Fruit fly (Drosophila melanogaster): ENCODE measurements around the gene CG2931.

Gene CG2931

DNA sequence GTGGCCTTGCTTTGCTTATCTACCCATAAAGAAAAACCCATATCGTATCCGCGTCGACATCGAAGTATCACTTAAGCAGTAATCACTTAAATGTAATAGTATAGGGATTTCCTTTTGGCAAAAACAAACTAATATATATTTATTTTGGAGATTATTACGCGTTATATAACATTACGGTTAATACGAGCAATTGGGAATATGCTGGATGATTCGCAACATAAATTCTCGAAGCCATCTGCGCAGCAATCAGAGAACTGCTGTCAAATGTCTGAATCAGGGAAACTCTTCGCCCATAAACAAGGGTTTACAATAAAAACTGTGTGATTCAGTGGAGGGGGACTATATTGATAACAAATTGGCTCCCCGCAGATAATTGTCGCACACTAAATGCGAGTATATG lies 42.2 kb upstream of the CG2931 start:
- TF ChIP-seq CG32264 (GFP tag; optimal IDR thresholded peaks at IDR 0.05): no peak
- no peak for TF ChIP-seq ey (GFP tag; optimal IDR thresholded peaks at IDR 0.05)
- TF ChIP-seq Jra (GFP tag; optimal IDR thresholded peaks at IDR 0.05): no peak
- TF ChIP-seq usp (GFP tag; optimal IDR thresholded peaks at IDR 0.05): no peak
- no peak for TF ChIP-seq Myc (optimal IDR thresholded peaks at IDR 0.05)
- TF ChIP-seq HLH106 (tag; optimal IDR thresholded peaks at IDR 0.05): no peak
- TF ChIP-seq Sp1 (GFP tag; optimal IDR thresholded peaks at IDR 0.05): no peak
- no peak for TF ChIP-seq N (GFP tag; optimal IDR thresholded peaks at IDR 0.05)
- TF ChIP-seq Abd-B (GFP tag; optimal IDR thresholded peaks at IDR 0.05): no peak

DNA sequence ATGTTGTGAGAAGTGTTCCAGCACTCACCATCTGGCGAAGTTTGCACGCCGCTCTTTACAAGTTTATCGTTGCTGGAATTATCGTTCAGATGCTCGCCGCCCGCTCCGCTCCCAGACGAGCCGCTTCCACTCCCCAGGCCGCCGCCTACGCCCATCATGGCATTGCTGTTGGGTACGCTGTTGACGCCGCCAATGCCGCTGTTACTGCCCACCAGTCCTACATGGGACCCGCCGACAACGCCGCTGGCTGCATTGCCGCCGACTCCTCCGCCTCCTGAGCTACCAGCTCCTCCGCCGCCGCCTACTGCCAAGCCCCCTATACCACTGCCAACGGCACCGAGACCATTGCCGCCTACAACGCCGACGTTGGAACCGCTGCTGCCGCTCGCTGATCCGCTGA lies 40.0 kb upstream of the CG2931 start:
- no peak for TF ChIP-seq dsf (GFP tag; optimal IDR thresholded peaks at IDR 0.05; ENCODE audit: borderline replicate concordance)
- no peak for TF ChIP-seq jim (GFP tag; optimal IDR thresholded peaks at IDR 0.05)
- TF ChIP-seq brk (GFP tag; optimal IDR thresholded peaks at IDR 0.05): no peak
- TF ChIP-seq CG9705 (GFP tag; optimal IDR thresholded peaks at IDR 0.05): no peak
- TF ChIP-seq sage (GFP tag; optimal IDR thresholded peaks at IDR 0.05): no peak

- TF ChIP-seq h (GFP tag; optimal IDR thresholded peaks at IDR 0.05) (peak; percentile 56), pan (optimal IDR thresholded peaks at IDR 0.05) (no peak), psq (GFP tag; optimal IDR thresholded peaks at IDR 0.05) (peak; percentile 48), Rel (GFP tag; optimal IDR thresholded peaks at IDR 0.05) (no peak), Rel (tag; optimal IDR thresholded peaks at IDR 0.05) (peak; percentile 45), N (GFP tag; optimal IDR thresholded peaks at IDR 0.05) (peak; percentile 94), Dif (GFP tag; optimal IDR thresholded peaks at IDR 0.05; ENCODE audit: partially characterized antibody) (no peak), sv (GFP tag; optimal IDR thresholded peaks at IDR 0.05) (peak; percentile 29), br (GFP tag; optimal IDR thresholded peaks at IDR 0.05) (no peak), woc (GFP tag; optimal IDR thresholded peaks at IDR 0.05) (peak; percentile 42), OdsH (GFP tag; optimal IDR thresholded peaks at IDR 0.05) (peak; percentile 23), foxo (GFP tag; optimal IDR thresholded peaks at IDR 0.05) (peak in 1 of 2 experiments; percentile 62), CG9705 (GFP tag; optimal IDR thresholded peaks at IDR 0.05) (peak; percentile 53), fru (GFP tag; optimal IDR thresholded peaks at IDR 0.05) (peak; percentile 100), CG32264 (GFP tag; optimal IDR thresholded peaks at IDR 0.05) (peak; percentile 17), Sp1 (GFP tag; optimal IDR thresholded peaks at IDR 0.05) (peak; percentile 54), Hr78 (GFP tag; optimal IDR thresholded peaks at IDR 0.05) (peak; percentile 55), ey (GFP tag; optimal IDR thresholded peaks at IDR 0.05) (peak; percentile 33), usp (GFP tag; optimal IDR thresholded peaks at IDR 0.05) (no peak), GATAd (GFP tag; optimal IDR thresholded peaks at IDR 0.05) (no peak), rgr (GFP tag; optimal IDR thresholded peaks at IDR 0.05) (no peak), Abd-B (GFP tag; optimal IDR thresholded peaks at IDR 0.05) (no peak), Myc (optimal IDR thresholded peaks at IDR 0.05) (no peak), HLH106 (tag; optimal IDR thresholded peaks at IDR 0.05) (peak; percentile 64), CrebA (GFP tag; optimal IDR thresholded peaks at IDR 0.05; ENCODE audit: borderline replicate concordance) (no peak)
Observed at dm6 chr3R:5606477-5606876, 38.1 kb upstream of the CG2931 start, which contains the start of gene asl. Gene asl, minus strand, starts transcription at chr3R:5606543.

DNA sequence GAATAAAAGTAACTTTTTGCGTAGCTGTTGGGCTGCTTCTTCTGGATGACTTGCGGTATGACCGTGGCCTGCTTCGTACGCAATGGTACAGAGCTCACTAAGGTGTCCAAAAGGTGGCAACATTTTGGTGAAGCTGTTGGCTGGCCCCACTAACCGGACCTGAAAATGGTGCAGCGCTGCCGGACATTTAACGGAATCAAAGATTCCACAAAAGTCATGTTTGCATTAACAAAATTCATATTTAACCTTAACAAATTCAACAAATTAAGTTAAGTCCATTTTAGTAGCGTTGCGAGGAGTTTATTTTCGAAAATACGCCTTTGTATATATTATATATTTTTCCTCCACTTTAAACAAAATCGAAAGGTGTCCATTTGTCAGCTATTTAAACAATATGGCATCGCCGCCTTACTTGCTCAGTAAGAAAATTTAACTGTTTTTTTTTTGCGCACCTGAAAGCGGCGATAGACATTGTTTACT lies 32.7 kb upstream of the CG2931 start, which contains the start of the genes kra and SecS:
kra (minus strand) TSS at position 93 of the 480 bp plus-strand sequence.
SecS (plus strand) TSS at position 390 of the 480 bp plus-strand sequence.
- no peak for TF ChIP-seq Abd-B (GFP tag; optimal IDR thresholded peaks at IDR 0.05)
- peak; percentile 42 for TF ChIP-seq Rel (GFP tag; optimal IDR thresholded peaks at IDR 0.05)
- TF ChIP-seq Rel (tag; optimal IDR thresholded peaks at IDR 0.05): peak; percentile 17
- TF ChIP-seq OdsH (GFP tag; optimal IDR thresholded peaks at IDR 0.05): peak; percentile 56
- TF ChIP-seq Hnf4 (GFP tag; optimal IDR thresholded peaks at IDR 0.05): peak; percentile 71
- TF ChIP-seq N (GFP tag; optimal IDR thresholded peaks at IDR 0.05): no peak
- TF ChIP-seq Hr83 (GFP tag; optimal IDR thresholded peaks at IDR 0.05; ENCODE audit: poor library complexity, severe bottlenecking): peak; percentile 68
- TF ChIP-seq foxo (GFP tag; optimal IDR thresholded peaks at IDR 0.05): peak in 1 of 2 experiments; percentile 77
- TF ChIP-seq ey (GFP tag; optimal IDR thresholded peaks at IDR 0.05): peak; percentile 63
- TF ChIP-seq sv (GFP tag; optimal IDR thresholded peaks at IDR 0.05): peak; percentile 50
- TF ChIP-seq HLH106 (tag; optimal IDR thresholded peaks at IDR 0.05): peak; percentile 64
- peak; percentile 58 for TF ChIP-seq dsf (GFP tag; optimal IDR thresholded peaks at IDR 0.05; ENCODE audit: borderline replicate concordance)
- TF ChIP-seq fru (GFP tag; optimal IDR thresholded peaks at IDR 0.05): peak; percentile 69
- TF ChIP-seq Dif (GFP tag; optimal IDR thresholded peaks at IDR 0.05; ENCODE audit: partially characterized antibody): peak; percentile 33
- TF ChIP-seq Sp1 (GFP tag; optimal IDR thresholded peaks at IDR 0.05): peak; percentile 64
- peak; percentile 46 for TF ChIP-seq woc (GFP tag; optimal IDR thresholded peaks at IDR 0.05)
- no peak for TF ChIP-seq Vsx2 (GFP tag; optimal IDR thresholded peaks at IDR 0.05; ENCODE audit: partially characterized antibody)
- TF ChIP-seq rgr (GFP tag; optimal IDR thresholded peaks at IDR 0.05): peak; percentile 69
- TF ChIP-seq br (GFP tag; optimal IDR thresholded peaks at IDR 0.05): peak; percentile 72
- TF ChIP-seq CG9705 (GFP tag; optimal IDR thresholded peaks at IDR 0.05): peak; percentile 40
- TF ChIP-seq jim (GFP tag; optimal IDR thresholded peaks at IDR 0.05): no peak
- TF ChIP-seq psq (GFP tag; optimal IDR thresholded peaks at IDR 0.05): no peak
- peak; percentile 60 for TF ChIP-seq h (GFP tag; optimal IDR thresholded peaks at IDR 0.05)
